Worm (Caenorhabditis elegans) whole organism, early embryonic: Measurements from ENCODE around the gene R02F11.9.

Source experiments
- ama-1 ChIP-seq: fragments of 150-350 bp; optimal IDR thresholded peaks from 2 replicates; lab custom pipeline; 2014
- ceh-36 ChIP-seq: sonication (generic microtip); optimal IDR thresholded peaks from 2 replicates; lab custom pipeline; 2016; ENCODE audit warnings: missing genetic modification characterization, inconsistent platforms, missing compliant biosample characterization
- flt-1 ChIP-seq: fragments of 200-800 bp; sonication (Bioruptor generic); IDR thresholded peaks from 2 replicates; pipeline ENCODE4 v1.3.6; 2022; ENCODE audit warnings: missing genetic modification characterization, missing compliant biosample characterization
- hmbx-1 ChIP-seq: sonication (generic microtip); optimal IDR thresholded peaks from 2 replicates; lab custom pipeline; 2016; ENCODE audit warnings: mild to moderate bottlenecking, missing genetic modification characterization, missing compliant biosample characterization
- pes-1 ChIP-seq: fragments of 200-800 bp; sonication (Bioruptor generic); IDR thresholded peaks from 2 replicates; pipeline ENCODE4 v1.3.6; 2022; ENCODE audit warnings: missing genetic modification reagents, missing genetic modification characterization, missing compliant biosample characterization
- tbx-11 ChIP-seq: fragments of 200-800 bp; sonication (Bioruptor generic); IDR thresholded peaks from 2 replicates; pipeline ENCODE4 v1.3.6; 2022; ENCODE audit warnings: missing genetic modification characterization, missing compliant biosample characterization
- tbx-37 ChIP-seq: fragments of 200-800 bp; sonication (Bioruptor generic); conservative IDR thresholded peaks from 2 replicates; pipeline ENCODE4 v1.3.6; 2022; ENCODE audit warnings: missing genetic modification reagents, missing genetic modification characterization, missing compliant biosample characterization
- tra-4 ChIP-seq: sonication (generic microtip); optimal IDR thresholded peaks from 2 replicates; lab custom pipeline; 2017; ENCODE audit warnings: missing genetic modification characterization, missing compliant biosample characterization

- no peak for TF ChIP-seq flt-1
- no peak for TF ChIP-seq ama-1 (lab: Kevin White, UChicago)
- TF ChIP-seq ceh-36 (tag; lab: Kevin White, UChicago), result no peak
- no peak for TF ChIP-seq tbx-37 (GFP tag; lab: Robert Waterston, UW)
- TF ChIP-seq pes-1 (GFP tag; lab: Robert Waterston, UW), result no peak
- no peak for TF ChIP-seq tra-4
- no peak for TF ChIP-seq tbx-11 (GFP tag; lab: Robert Waterston, UW)
- TF ChIP-seq hmbx-1 (tag; lab: Kevin White, UChicago), result no peak
Observed at ce11 chrV:4755308-4756029, 31.8 kb upstream of the R02F11.9 start, which contains the start of gene pgl-3.
